Fruit fly (Drosophila melanogaster) whole organism, pupa: Measurements from ENCODE around the gene spas.

Experiments
- CG10348 ChIP-seq: fragments of 200-800 bp; sonication (Bioruptor generic); IDR thresholded peaks from 2 replicates; pipeline ENCODE4 v1.3.6; 2022; ENCODE audit warnings: missing biosample characterization, missing genetic modification characterization
- CG12605 ChIP-seq: fragments of 200-800 bp; sonication (Bioruptor generic); IDR thresholded peaks from 2 replicates; pipeline ENCODE4 v1.3.6; 2022; ENCODE audit warnings: missing biosample characterization, missing genetic modification characterization
- CG13204 ChIP-seq: fragments of 200-800 bp; sonication (Bioruptor generic); optimal IDR thresholded peaks from 2 replicates; lab custom pipeline; 2018; ENCODE audit warnings: missing biosample characterization, mild to moderate bottlenecking, missing genetic modification characterization, moderate library complexity
- CG14655 ChIP-seq: fragments of 200-800 bp; sonication (Bioruptor generic); optimal IDR thresholded peaks from 3 replicates; lab custom pipeline; 2017; ENCODE audit warnings: mild to moderate bottlenecking, missing biosample characterization, missing genetic modification reagents, missing genetic modification characterization
- CG15710 ChIP-seq: fragments of 200-800 bp; sonication (Bioruptor generic); optimal IDR thresholded peaks from 2 replicates; lab custom pipeline; 2018; ENCODE audit warnings: missing biosample characterization, mild to moderate bottlenecking, missing genetic modification characterization, moderate library complexity
- CG4496 ChIP-seq: fragments of 200-800 bp; sonication (Bioruptor generic); IDR thresholded peaks from 3 replicates; pipeline ENCODE4 v1.3.6; 2022; ENCODE audit warnings: missing biosample characterization, missing genetic modification characterization
- CG8159 ChIP-seq: fragments of 200-800 bp; sonication (Bioruptor generic); optimal IDR thresholded peaks from 3 replicates; lab custom pipeline; 2018; ENCODE audit warnings: missing biosample characterization, mild to moderate bottlenecking, missing genetic modification characterization, moderate library complexity
- CG8301 ChIP-seq: fragments of 200-800 bp; sonication (Bioruptor generic); optimal IDR thresholded peaks from 2 replicates; lab custom pipeline; 2018; ENCODE audit warnings: missing biosample characterization, mild to moderate bottlenecking, missing genetic modification characterization
- D1 ChIP-seq: fragments of 200-800 bp; sonication (Bioruptor generic); optimal IDR thresholded peaks from 2 replicates; lab custom pipeline; 2018; ENCODE audit warnings: missing biosample characterization, mild to moderate bottlenecking, missing genetic modification characterization, moderate library complexity
- Ets98B ChIP-seq: fragments of 200-800 bp; sonication (Bioruptor generic); IDR thresholded peaks from 2 replicates; pipeline ENCODE4 v1.3.6; 2022; ENCODE audit warnings: missing biosample characterization, missing genetic modification characterization
- Snoo ChIP-seq: fragments of 200-800 bp; sonication (Bioruptor generic); optimal IDR thresholded peaks from 3 replicates; lab custom pipeline; 2017; ENCODE audit warnings: missing biosample characterization, mild to moderate bottlenecking, missing genetic modification characterization, inconsistent platforms
- fd96Ca ChIP-seq: fragments of 200-800 bp; sonication (Bioruptor generic); IDR thresholded peaks from 3 replicates; pipeline ENCODE4 v1.3.6; 2022; ENCODE audit warnings: missing biosample characterization, missing genetic modification characterization
- gl ChIP-seq: fragments of 200-800 bp; sonication (Bioruptor generic); optimal IDR thresholded peaks from 2 replicates; lab custom pipeline; 2018; ENCODE audit warnings: missing biosample characterization, mild to moderate bottlenecking, missing genetic modification characterization
- rn ChIP-seq: fragments of 200-800 bp; sonication (Bioruptor generic); IDR thresholded peaks from 2 replicates; pipeline ENCODE4 v1.3.6; 2022; ENCODE audit warnings: missing biosample characterization, missing genetic modification characterization

The spas gene

dm6 chr3R:24084975-24085374, 47.0 kb downstream of the spas start:
- TF ChIP-seq CG10348 (GFP tag; lab: Robert Waterston, UW) (no peak), rn (GFP tag; lab: Robert Waterston, UW) (no peak), Snoo (tag; lab: Kevin White, UChicago) (no peak), CG14655 (GFP tag; lab: Kevin White, UChicago) (no peak), fd96Ca (no peak), CG15710 (no peak), D1 (tag; lab: Kevin White, UChicago) (no peak)

- TF ChIP-seq CG8301: no peak
- no peak for TF ChIP-seq rn (GFP tag; lab: Robert Waterston, UW)
- no peak for TF ChIP-seq CG13204 (GFP tag; lab: Kevin White, UChicago)
- no peak for TF ChIP-seq CG12605 (GFP tag; lab: Robert Waterston, UW)
- no peak for TF ChIP-seq fd96Ca
- TF ChIP-seq CG8159: no peak
- no peak for TF ChIP-seq gl (tag; lab: Kevin White, UChicago)
- no peak for TF ChIP-seq Ets98B (GFP tag; lab: Robert Waterston, UW)
- no peak for TF ChIP-seq CG4496
- no peak for TF ChIP-seq CG10348 (GFP tag; lab: Robert Waterston, UW)
- TF ChIP-seq, all 21 proteins: peak for 0
Observed at dm6 chr3R:24090143-24090542, 52.1 kb downstream of the spas start.

- TF ChIP-seq CG4496 (peak; percentile 13; the same call in 1 of the 3 replicates), rn (GFP tag; lab: Robert Waterston, UW) (no peak)
- TF ChIP-seq, all 21 proteins: peak for 1
Observed at dm6 chr3R:24091653-24092052, 53.6 kb downstream of the spas start.
